Fruit fly (Drosophila melanogaster) whole organism, embryonic: Measurements from ENCODE around the gene CG46427.
A peak's percentile ranks its signal among the peaks of the same experiment; 100 is the strongest.

Source experiments
- CG10462 ChIP-seq: fragments of 200-800 bp; sonication (Bioruptor generic); optimal IDR thresholded peaks from 2 replicates; lab custom pipeline; 2016; ENCODE audit warnings: missing biosample characterization, missing genetic modification characterization
- CG11085 ChIP-seq: fragments of 200-800 bp; sonication (Bioruptor generic); IDR thresholded peaks from 2 replicates; pipeline ENCODE4 v1.3.6; 2022; ENCODE audit warnings: missing biosample characterization, missing genetic modification characterization
- CG11560 ChIP-seq: fragments of 200-800 bp; sonication (Bioruptor generic); IDR thresholded peaks from 3 replicates; pipeline ENCODE4 v1.3.6; 2022; ENCODE audit warnings: missing biosample characterization, missing genetic modification characterization
- CG13287 ChIP-seq: fragments of 200-800 bp; sonication (Bioruptor generic); IDR thresholded peaks from 2 replicates; pipeline ENCODE4 v1.3.6; 2022; ENCODE audit warnings: missing biosample characterization, missing genetic modification characterization; ENCODE audit not compliant: partially characterized antibody
- CG13296 ChIP-seq: fragments of 200-800 bp; sonication (Bioruptor generic); optimal IDR thresholded peaks from 3 replicates; lab custom pipeline; 2018; ENCODE audit warnings: missing biosample characterization, mild to moderate bottlenecking, missing genetic modification characterization
- CG15514 ChIP-seq: fragments of 200-800 bp; sonication (Bioruptor generic); optimal IDR thresholded peaks from 3 replicates; lab custom pipeline; 2017; ENCODE audit warnings: missing biosample characterization, missing genetic modification characterization, mild to moderate bottlenecking, moderate library complexity, missing genetic modification reagents
- CG17361 ChIP-seq: fragments of 200-800 bp; sonication (Bioruptor generic); IDR thresholded peaks from 3 replicates; pipeline ENCODE4 v1.3.6; 2022; ENCODE audit warnings: missing biosample characterization, missing genetic modification characterization
- CG18011 ChIP-seq: fragments of 200-800 bp; sonication (Bioruptor generic); optimal IDR thresholded peaks from 2 replicates; lab custom pipeline; 2017; ENCODE audit warnings: missing biosample characterization, missing genetic modification characterization, mild to moderate bottlenecking, moderate library complexity, missing genotype
- CG34224 ChIP-seq: fragments of 200-800 bp; sonication (Bioruptor generic); IDR thresholded peaks from 3 replicates; pipeline ENCODE4 v1.3.6; 2022; ENCODE audit warnings: missing biosample characterization, missing genetic modification characterization; ENCODE audit not compliant: partially characterized antibody
- CG34422 ChIP-seq: fragments of 200-800 bp; sonication (Bioruptor generic); IDR thresholded peaks from 3 replicates; pipeline ENCODE4 v1.3.6; 2022; ENCODE audit warnings: missing biosample characterization, missing genetic modification characterization
- CG42726 ChIP-seq: fragments of 200-800 bp; sonication (Bioruptor generic); IDR thresholded peaks from 2 replicates; pipeline ENCODE4 v1.3.6; 2022; ENCODE audit warnings: missing biosample characterization, missing genetic modification characterization; ENCODE audit not compliant: partially characterized antibody
- CG4360 ChIP-seq: fragments of 200-800 bp; sonication (Bioruptor generic); IDR thresholded peaks from 2 replicates; pipeline ENCODE4 v1.3.6; 2022; ENCODE audit warnings: missing biosample characterization, missing genetic modification characterization
- CG5953 ChIP-seq: fragments of 200-800 bp; sonication (Bioruptor generic); IDR thresholded peaks from 2 replicates; pipeline ENCODE4 v1.3.6; 2022; ENCODE audit warnings: missing biosample characterization, missing genetic modification characterization
- CG6813 ChIP-seq: fragments of 200-800 bp; sonication (Bioruptor generic); optimal IDR thresholded peaks from 2 replicates; lab custom pipeline; 2017; ENCODE audit warnings: missing biosample characterization, missing genetic modification characterization, mild to moderate bottlenecking, moderate library complexity, missing genetic modification reagents
- CG8388 ChIP-seq: fragments of 200-800 bp; sonication (Bioruptor generic); optimal IDR thresholded peaks from 2 replicates; lab custom pipeline; 2019; ENCODE audit warnings: missing biosample characterization, mild to moderate bottlenecking, missing genetic modification characterization, moderate library complexity
- CG9437 ChIP-seq: fragments of 200-800 bp; sonication (Bioruptor generic); optimal IDR thresholded peaks from 2 replicates; lab custom pipeline; 2018; ENCODE audit warnings: missing biosample characterization, mild to moderate bottlenecking, missing genetic modification characterization
- D19A ChIP-seq: fragments of 200-800 bp; optimal IDR thresholded peaks from 3 replicates; lab custom pipeline; 2019; ENCODE audit warnings: missing biosample characterization, mild to moderate bottlenecking, missing genetic modification characterization, moderate library complexity
- Doc2 ChIP-seq: fragments of 200-800 bp; sonication (Bioruptor generic); IDR thresholded peaks from 2 replicates; pipeline ENCODE4 v1.3.6; 2022; ENCODE audit warnings: missing biosample characterization, missing genetic modification characterization
- Dp ChIP-seq: fragments of 200-800 bp; sonication (Bioruptor generic); optimal IDR thresholded peaks from 2 replicates; lab custom pipeline; 2018; ENCODE audit warnings: missing biosample characterization, mild to moderate bottlenecking, missing genetic modification characterization, moderate library complexity
- E2f2 ChIP-seq: fragments of 200-800 bp; sonication (Bioruptor generic); IDR thresholded peaks from 2 replicates; pipeline ENCODE4 v1.3.6; 2022; ENCODE audit warnings: missing biosample characterization, missing genetic modification characterization
- Eip74EF ChIP-seq, 2 experiments: fragments of 200-800 bp in 1 of 2; fragments of >200 bp in 1 of 2; sonication (Bioruptor generic) in 1 of 2; optimal IDR thresholded peaks; 2 replicates each; lab custom pipeline; 2017 to 2019; ENCODE audit warnings: missing biosample characterization in 2 of 2, missing genetic modification characterization in 2 of 2, mild to moderate bottlenecking in 1 of 2, moderate library complexity in 1 of 2
- Ets97D ChIP-seq: fragments of 200-800 bp; sonication (Bioruptor generic); optimal IDR thresholded peaks from 3 replicates; lab custom pipeline; 2016; ENCODE audit warnings: missing biosample characterization, missing genetic modification characterization
- Fer3 ChIP-seq: fragments of 200-800 bp; sonication (Bioruptor generic); optimal IDR thresholded peaks from 2 replicates; lab custom pipeline; 2018; ENCODE audit warnings: missing biosample characterization, mild to moderate bottlenecking, missing genetic modification characterization, moderate library complexity
- GATAe ChIP-seq: fragments of 200-800 bp; sonication (Bioruptor generic); conservative IDR thresholded peaks from 2 replicates; pipeline ENCODE4 v1.3.6; 2022; ENCODE audit warnings: missing biosample characterization, missing genetic modification characterization
- HLH54F ChIP-seq: fragments of 200-800 bp; sonication (Bioruptor generic); optimal IDR thresholded peaks from 3 replicates; lab custom pipeline; 2016; ENCODE audit warnings: missing biosample characterization, missing genetic modification characterization
- Hr3 ChIP-seq: fragments of 200-800 bp; sonication (Bioruptor generic); optimal IDR thresholded peaks from 3 replicates; lab custom pipeline; 2016; ENCODE audit warnings: missing biosample characterization, missing genetic modification characterization
- Hr78 ChIP-seq, 2 experiments: fragments of 200-800 bp in 1 of 2; fragments of >200 bp in 1 of 2; sonication (Bioruptor generic) in 1 of 2; optimal IDR thresholded peaks; 2 replicates each; lab custom pipeline; 2017 to 2019; ENCODE audit warnings: missing biosample characterization in 2 of 2, missing genetic modification characterization in 2 of 2, mild to moderate bottlenecking in 1 of 2, moderate library complexity in 1 of 2
- Lhr ChIP-seq: fragments of 200-800 bp; sonication (Bioruptor generic); optimal IDR thresholded peaks from 3 replicates; lab custom pipeline; 2017; ENCODE audit warnings: mild to moderate bottlenecking, missing biosample characterization, missing genetic modification reagents, missing genetic modification characterization
- Meics ChIP-seq: fragments of 200-800 bp; sonication (Bioruptor generic); optimal IDR thresholded peaks from 2 replicates; lab custom pipeline; 2017; ENCODE audit warnings: missing biosample characterization, mild to moderate bottlenecking, missing genetic modification characterization
- Myb ChIP-seq: fragments of 200-800 bp; sonication (Bioruptor generic); optimal IDR thresholded peaks from 2 replicates; lab custom pipeline; 2016; ENCODE audit warnings: missing biosample characterization, missing genetic modification characterization
- Oaz ChIP-seq: fragments of 200-800 bp; sonication (Bioruptor generic); IDR thresholded peaks from 2 replicates; pipeline ENCODE4 v1.3.6; 2022; ENCODE audit warnings: missing biosample characterization, missing genetic modification characterization
- YL-1 ChIP-seq: fragments of 200-800 bp; sonication (Bioruptor generic); optimal IDR thresholded peaks from 3 replicates; lab custom pipeline; 2017; ENCODE audit warnings: missing biosample characterization, mild to moderate bottlenecking, missing genetic modification characterization
- dan ChIP-seq: fragments of 200-800 bp; sonication (Bioruptor generic); IDR thresholded peaks from 2 replicates; pipeline ENCODE4 v1.3.6; 2022; ENCODE audit warnings: missing biosample characterization, missing genetic modification characterization
- gfzf ChIP-seq: fragments of 200-800 bp; sonication (Bioruptor generic); optimal IDR thresholded peaks from 2 replicates; lab custom pipeline; 2016; ENCODE audit warnings: missing biosample characterization, mild to moderate bottlenecking, missing genetic modification characterization, moderate library complexity
- hbn ChIP-seq: fragments of 200-800 bp; sonication (Bioruptor generic); IDR thresholded peaks from 2 replicates; pipeline ENCODE4 v1.3.6; 2022; ENCODE audit warnings: missing biosample characterization, missing genetic modification characterization; ENCODE audit not compliant: partially characterized antibody
- her ChIP-seq: fragments of 200-800 bp; sonication (Bioruptor generic); optimal IDR thresholded peaks from 2 replicates; lab custom pipeline; 2016; ENCODE audit warnings: missing biosample characterization, missing genetic modification characterization
- insv ChIP-seq, 2 experiments: fragments of 200-800 bp; sonication (Bioruptor generic); optimal IDR thresholded peaks; 3 replicates each; lab custom pipeline; 2016 to 2018; ENCODE audit warnings: missing biosample characterization in 2 of 2, missing genetic modification characterization in 2 of 2
- jigr1 ChIP-seq: fragments of 200-800 bp; sonication (Bioruptor generic); IDR thresholded peaks from 3 replicates; pipeline ENCODE4 v1.3.6; 2022; ENCODE audit warnings: missing biosample characterization, missing genetic modification characterization
- jing ChIP-seq: fragments of 200-800 bp; sonication (Bioruptor generic); optimal IDR thresholded peaks from 2 replicates; lab custom pipeline; 2018; ENCODE audit warnings: missing biosample characterization, mild to moderate bottlenecking, missing genetic modification characterization
- kah ChIP-seq: fragments of 200-800 bp; sonication (Bioruptor generic); optimal IDR thresholded peaks from 2 replicates; lab custom pipeline; 2018; ENCODE audit warnings: missing biosample characterization, mild to moderate bottlenecking, missing genetic modification characterization
- ken ChIP-seq: fragments of 200-800 bp; sonication (Bioruptor generic); IDR thresholded peaks from 3 replicates; pipeline ENCODE4 v1.3.6; 2022; ENCODE audit warnings: missing biosample characterization, missing genetic modification characterization
- luna ChIP-seq: fragments of 200-800 bp; sonication (Bioruptor generic); optimal IDR thresholded peaks from 2 replicates; lab custom pipeline; 2016; ENCODE audit warnings: missing biosample characterization, missing genetic modification characterization
- mirr ChIP-seq: fragments of 200-800 bp; sonication (Bioruptor generic); optimal IDR thresholded peaks from 3 replicates; lab custom pipeline; 2018; ENCODE audit warnings: missing biosample characterization, mild to moderate bottlenecking, missing genetic modification characterization
- nau ChIP-seq: fragments of 200-800 bp; sonication (Bioruptor generic); optimal IDR thresholded peaks from 3 replicates; lab custom pipeline; 2017; ENCODE audit warnings: missing biosample characterization, mild to moderate bottlenecking, missing genetic modification characterization, missing genetic modification reagents
- nmo ChIP-seq: fragments of 200-800 bp; sonication (Bioruptor generic); optimal IDR thresholded peaks from 2 replicates; lab custom pipeline; 2018; ENCODE audit warnings: missing biosample characterization, mild to moderate bottlenecking, missing genetic modification characterization, moderate library complexity
- repo ChIP-seq: fragments of 200-800 bp; sonication (Bioruptor generic); optimal IDR thresholded peaks from 2 replicates; lab custom pipeline; 2016; ENCODE audit warnings: missing biosample characterization, missing genetic modification characterization
- sisA ChIP-seq: fragments of 200-800 bp; sonication (Bioruptor generic); IDR thresholded peaks from 2 replicates; pipeline ENCODE4 v1.3.6; 2022; ENCODE audit warnings: missing biosample characterization, missing genetic modification characterization
- stwl ChIP-seq: fragments of 200-800 bp; sonication (Bioruptor generic); optimal IDR thresholded peaks from 3 replicates; lab custom pipeline; 2018; ENCODE audit warnings: missing biosample characterization, mild to moderate bottlenecking, missing genetic modification characterization, moderate library complexity
- tna ChIP-seq: fragments of 200-800 bp; sonication (Bioruptor generic); IDR thresholded peaks from 2 replicates; pipeline ENCODE4 v1.3.6; 2022; ENCODE audit warnings: missing biosample characterization, missing genetic modification characterization; ENCODE audit not compliant: partially characterized antibody
- unc-4 ChIP-seq: fragments of 200-800 bp; sonication (Bioruptor generic); IDR thresholded peaks from 2 replicates; pipeline ENCODE4 v1.3.6; 2022; ENCODE audit warnings: missing biosample characterization, missing genetic modification characterization; ENCODE audit not compliant: partially characterized antibody

Gene CG46427

dm6 chr3R:12429120-12429610 is 9.8 kb downstream of the CG46427 start, which contains the start of the genes CG5641 and CG5245 (continued):
- TF ChIP-seq CG8388 (GFP tag; lab: Kevin White, UChicago) (no peak), jigr1 (GFP tag; lab: Robert Waterston, UW) (no peak), Eip74EF (GFP tag; optimal IDR thresholded peaks at IDR 0.05; lab: Kevin White, UChicago) (no peak), CG13287 (peak; percentile 18; the same call in 1 of the 2 replicates), Fer3 (tag; lab: Kevin White, UChicago) (no peak), CG4360 (GFP tag; lab: Robert Waterston, UW) (no peak), Lhr (GFP tag; lab: Kevin White, UChicago) (peak; percentile 31), CG11560 (tag; lab: Robert Waterston, UW) (no peak), CG34422 (GFP tag; lab: Robert Waterston, UW) (peak; percentile 31; the same call in 1 of the 3 replicates), CG42726 (no peak), CG18011 (GFP tag; lab: Kevin White, UChicago) (no peak), CG6813 (GFP tag; lab: Kevin White, UChicago) (no peak), mirr (GFP tag; lab: Kevin White, UChicago) (no peak), CG11085 (no peak), repo (no peak), dan (GFP tag; lab: Robert Waterston, UW) (no peak), nau (GFP tag; lab: Kevin White, UChicago) (no peak), nmo (GFP tag; lab: Kevin White, UChicago) (peak; percentile 20), CG15514 (GFP tag; lab: Kevin White, UChicago) (peak; percentile 57), gfzf (GFP tag; lab: Kevin White, UChicago) (peak; percentile 85), Ets97D (GFP tag; lab: Kevin White, UChicago) (peak; percentile 23), jing (no peak), Myb (GFP tag; lab: Kevin White, UChicago) (peak; percentile 31), Dp (GFP tag; lab: Kevin White, UChicago) (peak; percentile 60), her (no peak), insv (GFP tag; optimal IDR thresholded peaks at IDR 0.05; lab: Kevin White, UChicago) (peak in 1 of 2 experiments; percentile 0), YL-1 (GFP tag; lab: Kevin White, UChicago) (peak; percentile 23), Doc2 (no peak), luna (no peak), sisA (GFP tag; lab: Robert Waterston, UW) (no peak), E2f2 (GFP tag; lab: Robert Waterston, UW) (peak; percentile 64), CG5953 (GFP tag; lab: Robert Waterston, UW) (no peak), CG9437 (GFP tag; lab: Kevin White, UChicago) (no peak), hbn (GFP tag; lab: Robert Waterston, UW) (no peak)

- no peak for TF ChIP-seq Ets97D (GFP tag; lab: Kevin White, UChicago)
- TF ChIP-seq CG15514 (GFP tag; lab: Kevin White, UChicago), result peak; percentile 34
- no peak for TF ChIP-seq GATAe (GFP tag; lab: Robert Waterston, UW)
- TF ChIP-seq ken (GFP tag; lab: Robert Waterston, UW), result no peak
- TF ChIP-seq Meics (GFP tag; lab: Kevin White, UChicago), result no peak
- peak; percentile 20 for TF ChIP-seq CG17361 (GFP tag; lab: Robert Waterston, UW)
- TF ChIP-seq unc-4 (GFP tag; lab: Robert Waterston, UW), result 0 out of 2 replicates have a peak, but pooled peaks have one; percentile 27
- TF ChIP-seq Fer3 (tag; lab: Kevin White, UChicago), result peak; percentile 9
- TF ChIP-seq Hr78 (GFP tag; optimal IDR thresholded peaks at IDR 0.05; lab: Kevin White, UChicago), result no peak
- no peak for TF ChIP-seq kah (GFP tag; lab: Kevin White, UChicago)
- TF ChIP-seq CG10462 (GFP tag; lab: Kevin White, UChicago), result no peak
- no peak for TF ChIP-seq Hr3 (GFP tag; lab: Kevin White, UChicago)
- 0 out of 2 replicates have a peak, but pooled peaks have one; percentile 31 for TF ChIP-seq tna (GFP tag; lab: Robert Waterston, UW)
- TF ChIP-seq D19A (tag; lab: Kevin White, UChicago), result no peak
- peak; percentile 6 for TF ChIP-seq stwl (tag; lab: Kevin White, UChicago)
- peak; percentile 57 for TF ChIP-seq E2f2 (GFP tag; lab: Robert Waterston, UW)
- TF ChIP-seq Oaz (GFP tag; lab: Robert Waterston, UW), result no peak
- no peak for TF ChIP-seq HLH54F (GFP tag; lab: Kevin White, UChicago)
- peak; percentile 5 for TF ChIP-seq CG13296 (GFP tag; lab: Kevin White, UChicago)
- peak; percentile 65 for TF ChIP-seq CG34224
Measured at dm6 chr3R:12426310-12426653, 12.7 kb downstream of the CG46427 start, which contains the start of gene NANS. Gene NANS (plus strand): TSS chr3R:12426578.
